Worm (Caenorhabditis elegans): Measurements from ENCODE around the gene C17G10.7.

DNA sequence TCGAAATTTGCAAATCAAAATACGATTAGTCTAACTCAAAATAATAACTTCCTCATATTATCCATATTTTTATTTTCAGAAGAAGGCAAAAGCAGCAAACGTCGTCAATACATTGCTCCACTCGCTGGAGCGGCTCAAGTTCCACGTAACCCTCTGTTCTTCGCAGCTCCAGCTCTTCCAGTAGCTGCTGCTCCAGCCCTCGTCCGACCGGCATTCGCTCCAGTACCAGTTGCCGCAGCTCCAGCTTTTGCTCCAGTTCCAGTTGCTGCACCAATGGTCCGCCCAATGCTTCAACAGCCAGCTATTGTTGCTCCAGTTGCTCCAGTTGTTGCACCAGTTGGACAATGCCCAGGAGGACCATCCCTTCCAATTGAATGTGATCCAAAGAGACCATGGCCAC is 28.9 kb downstream of the C17G10.7 start:
- TF ChIP-seq lsy-2 (tag; optimal IDR thresholded peaks at IDR 0.05) (no peak), aly-2 (tag; optimal IDR thresholded peaks at IDR 0.05) (no peak)
